Worm (Caenorhabditis elegans) whole organism, early embryonic: ENCODE data around the gene ZK1128.3.

ENCODE experiments used
- B0310.2 ChIP-seq: sonication (generic microtip); optimal IDR thresholded peaks from 2 replicates; lab custom pipeline; 2016; ENCODE audit warnings: mild to moderate bottlenecking, missing genetic modification characterization, missing compliant biosample characterization
- ama-1 ChIP-seq: fragments of 150-350 bp; optimal IDR thresholded peaks from 2 replicates; lab custom pipeline; 2014
- hmg-4 ChIP-seq: fragments of 200-800 bp; sonication (Bioruptor generic); optimal IDR thresholded peaks from 2 replicates; lab custom pipeline; 2018; ENCODE audit warnings: mild to moderate bottlenecking, missing genetic modification characterization, missing compliant biosample characterization
- tra-4 ChIP-seq: sonication (generic microtip); optimal IDR thresholded peaks from 2 replicates; lab custom pipeline; 2017; ENCODE audit warnings: missing genetic modification characterization, missing compliant biosample characterization

ce11 chrIII:10085103-10085502 is 33.6 kb downstream of the ZK1128.3 start, which contains the start of gene T16H12.13:
- TF ChIP-seq tra-4 (tag; lab: Kevin White, UChicago) (no peak), B0310.2 (no peak), hmg-4 (GFP tag; lab: Kevin White, UChicago) (no peak), ama-1 (lab: Kevin White, UChicago) (no peak)
